Worm (Caenorhabditis elegans) whole organism, L4 larva: ENCODE data around the gene srh-27.
A peak's percentile ranks its signal among the peaks of the same experiment; 100 is the strongest.

ENCODE experiments used
- F10B5.3 ChIP-seq: sonication (generic microtip); optimal IDR thresholded peaks from 2 replicates; lab custom pipeline; 2016; ENCODE audit warnings: mild to moderate bottlenecking, missing genetic modification characterization, missing compliant biosample characterization
- F37D6.2 ChIP-seq: sonication (generic microtip); optimal IDR thresholded peaks from 2 replicates; lab custom pipeline; 2016; ENCODE audit warnings: mild to moderate bottlenecking, missing genetic modification characterization, missing compliant biosample characterization
- F44E2.7 ChIP-seq: fragments of 200-800 bp; sonication (Bioruptor generic); IDR thresholded peaks from 2 replicates; pipeline ENCODE4 v2.1.2; 2022; ENCODE audit warnings: missing genetic modification characterization, missing compliant biosample characterization
- T20F7.1 ChIP-seq: fragments of 200-800 bp; sonication (Bioruptor generic); optimal IDR thresholded peaks from 2 replicates; lab custom pipeline; 2018; ENCODE audit warnings: mild to moderate bottlenecking, missing genetic modification characterization, missing compliant biosample characterization
- T26A8.4 ChIP-seq: fragments of 200-800 bp; sonication (Bioruptor generic); IDR thresholded peaks from 2 replicates; pipeline ENCODE4 v1.3.6; 2022; ENCODE audit warnings: missing genetic modification characterization, missing compliant biosample characterization
- Y48G9A.11 ChIP-seq: fragments of 200-800 bp; sonication (Bioruptor generic); IDR thresholded peaks from 2 replicates; pipeline ENCODE4 v1.3.6; 2022; ENCODE audit warnings: missing genetic modification reagents, missing genetic modification characterization, missing compliant biosample characterization
- ZK546.5 ChIP-seq, 2 experiments: sonication (generic microtip); optimal IDR thresholded peaks; 2 replicates each; lab custom pipeline; 2017; ENCODE audit warnings: missing biosample characterization in 2 of 2, missing genetic modification characterization in 2 of 2
- aha-1 ChIP-seq: fragments of 150-350 bp; peaks from one replicate; lab custom pipeline; 2014; ENCODE audit warnings: missing biosample characterization, missing genetic modification characterization
- ama-1 ChIP-seq: fragments of 150-350 bp; optimal IDR thresholded peaks from 2 replicates; lab custom pipeline; 2014; ENCODE audit warnings: inconsistent platforms, mixed read lengths
- arid-1 ChIP-seq: fragments of 200-800 bp; sonication (Bioruptor generic); conservative IDR thresholded peaks from 2 replicates; pipeline ENCODE4 v1.3.6; 2022; ENCODE audit warnings: missing genetic modification reagents, missing genetic modification characterization, missing compliant biosample characterization
- ceh-20 ChIP-seq: fragments of 200-800 bp; sonication (Bioruptor generic); IDR thresholded peaks from 2 replicates; pipeline ENCODE4 v1.3.6; 2022; ENCODE audit warnings: missing genetic modification reagents, missing genetic modification characterization, missing compliant biosample characterization
- ceh-28 ChIP-seq: fragments of 150-350 bp; optimal IDR thresholded peaks from 2 replicates; lab custom pipeline; 2014; ENCODE audit warnings: missing biosample characterization, missing genetic modification reagents, missing genetic modification characterization
- ceh-32 ChIP-seq: sonication (generic microtip); optimal IDR thresholded peaks from 2 replicates; lab custom pipeline; 2016; ENCODE audit warnings: mild to moderate bottlenecking, missing genetic modification characterization, missing compliant biosample characterization; ENCODE audit not compliant: poor library complexity
- ctbp-1 ChIP-seq: fragments of 200-800 bp; sonication (Bioruptor generic); IDR thresholded peaks from 2 replicates; pipeline ENCODE4 v1.3.6; 2022; ENCODE audit warnings: missing genetic modification reagents, missing genetic modification characterization, missing compliant biosample characterization
- dmd-9 ChIP-seq: fragments of 200-800 bp; sonication (Bioruptor generic); IDR thresholded peaks from 2 replicates; pipeline ENCODE4 v1.3.6; 2022; ENCODE audit warnings: missing genetic modification reagents, missing genetic modification characterization, missing compliant biosample characterization
- dpl-1 ChIP-seq: fragments of 150-350 bp; optimal IDR thresholded peaks from 2 replicates; lab custom pipeline; 2014; ENCODE audit warnings: missing biosample characterization, missing genetic modification reagents, missing genetic modification characterization
- egl-27 ChIP-seq: sonication (generic microtip); optimal IDR thresholded peaks from 3 replicates; lab custom pipeline; 2017; ENCODE audit warnings: missing biosample characterization, missing genetic modification reagents, missing genetic modification characterization
- fos-1 ChIP-seq: fragments of 150-350 bp; optimal IDR thresholded peaks from 2 replicates; lab custom pipeline; 2014; ENCODE audit warnings: missing biosample characterization, missing genetic modification characterization
- gei-8 ChIP-seq: fragments of 200-800 bp; sonication (Bioruptor generic); optimal IDR thresholded peaks from 2 replicates; lab custom pipeline; 2018; ENCODE audit warnings: mild to moderate bottlenecking, missing genetic modification characterization, missing compliant biosample characterization
- hlh-30 ChIP-seq: sonication (generic microtip); optimal IDR thresholded peaks from 2 replicates; lab custom pipeline; 2017; ENCODE audit warnings: antibody characterized with exemption, mild to moderate bottlenecking, missing genetic modification characterization, missing compliant biosample characterization; ENCODE audit not compliant: insufficient read depth
- lin-1 ChIP-seq: fragments of 200-800 bp; sonication (Bioruptor generic); IDR thresholded peaks from 2 replicates; pipeline ENCODE4 v1.3.6; 2022; ENCODE audit warnings: missing genetic modification reagents, missing genetic modification characterization, missing compliant biosample characterization
- lin-15B ChIP-seq: fragments of 150-350 bp; sonication (generic microtip); optimal IDR thresholded peaks from 3 replicates; lab custom pipeline; 2014; ENCODE audit warnings: missing biosample characterization, missing genetic modification characterization
- lin-38 ChIP-seq: fragments of 200-800 bp; sonication (Bioruptor generic); IDR thresholded peaks from 2 replicates; pipeline ENCODE4 v1.3.6; 2022; ENCODE audit warnings: missing genetic modification reagents, missing genetic modification characterization, missing compliant biosample characterization
- lsy-2 ChIP-seq, 2 experiments: fragments of 150-350 bp in 1 of 2; sonication (generic microtip) in 1 of 2; optimal IDR thresholded peaks; 2 replicates each; lab custom pipeline; 2014 to 2017; ENCODE audit warnings: missing biosample characterization in 2 of 2, missing genetic modification characterization in 2 of 2
- mdl-1 ChIP-seq, 2 experiments: fragments of 150-350 bp in 1 of 2; sonication (generic microtip) in 1 of 2; optimal IDR thresholded peaks; 2 replicates each; lab custom pipeline; 2014 to 2017; ENCODE audit warnings: missing biosample characterization in 2 of 2, missing genetic modification characterization in 2 of 2
- nhr-10 ChIP-seq: fragments of 150-350 bp; optimal IDR thresholded peaks from 2 replicates; lab custom pipeline; 2014; ENCODE audit warnings: missing biosample characterization, missing genetic modification characterization
- nhr-102 ChIP-seq: sonication (generic microtip); optimal IDR thresholded peaks from 2 replicates; lab custom pipeline; 2016; ENCODE audit warnings: mild to moderate bottlenecking, missing genetic modification characterization, moderate library complexity, missing compliant biosample characterization
- nhr-25 ChIP-seq: sonication (generic microtip); optimal IDR thresholded peaks from 2 replicates; lab custom pipeline; 2017; ENCODE audit warnings: missing genetic modification characterization, mild to moderate bottlenecking, missing compliant biosample characterization, antibody characterized with exemption, moderate library complexity, borderline replicate concordance; ENCODE audit not compliant: insufficient read depth
- nhr-28 ChIP-seq: fragments of 150-350 bp; optimal IDR thresholded peaks from 2 replicates; lab custom pipeline; 2014; ENCODE audit warnings: missing biosample characterization, missing genetic modification characterization
- nhr-6 ChIP-seq: fragments of 150-350 bp; optimal IDR thresholded peaks from 2 replicates; lab custom pipeline; 2014; ENCODE audit warnings: missing biosample characterization, missing genetic modification characterization
- nhr-77 ChIP-seq: fragments of 150-350 bp; optimal IDR thresholded peaks from 2 replicates; lab custom pipeline; 2014; ENCODE audit warnings: missing biosample characterization, missing genetic modification characterization
- php-3 ChIP-seq: fragments of 200-800 bp; sonication (Bioruptor generic); IDR thresholded peaks from 2 replicates; pipeline ENCODE4 v1.3.6; 2022; ENCODE audit warnings: missing genetic modification reagents, missing genetic modification characterization, missing compliant biosample characterization
- saeg-2 ChIP-seq: fragments of 200-800 bp; sonication (Bioruptor generic); IDR thresholded peaks from 2 replicates; pipeline ENCODE4 v1.3.6; 2022; ENCODE audit warnings: missing genetic modification reagents, missing genetic modification characterization, missing compliant biosample characterization
- sdz-12 ChIP-seq: fragments of 200-800 bp; sonication (Bioruptor generic); optimal IDR thresholded peaks from 2 replicates; lab custom pipeline; 2018; ENCODE audit warnings: mild to moderate bottlenecking, missing genetic modification characterization, missing compliant biosample characterization
- snpc-1.2 ChIP-seq: fragments of 200-800 bp; sonication (Bioruptor generic); IDR thresholded peaks from 2 replicates; pipeline ENCODE4 v1.3.6; 2022; ENCODE audit warnings: missing genetic modification reagents, missing genetic modification characterization, missing compliant biosample characterization
- spr-1 ChIP-seq: sonication (generic microtip); optimal IDR thresholded peaks from 2 replicates; lab custom pipeline; 2016; ENCODE audit warnings: mild to moderate bottlenecking, missing genetic modification characterization, missing compliant biosample characterization
- spr-3 ChIP-seq: fragments of 200-800 bp; sonication (Bioruptor generic); optimal IDR thresholded peaks from 2 replicates; lab custom pipeline; 2018; ENCODE audit warnings: mild to moderate bottlenecking, missing genetic modification characterization, missing compliant biosample characterization
- unc-130 ChIP-seq: sonication (generic microtip); optimal IDR thresholded peaks from 2 replicates; lab custom pipeline; 2016; ENCODE audit warnings: missing genetic modification reagents, missing genetic modification characterization, missing compliant biosample characterization
- unc-62 ChIP-seq, 3 experiments: fragments of 150-350 bp in 1 of 3; sonication (generic microtip); optimal IDR thresholded peaks in 2 of 3; peaks in 1 of 3; 1 replicate in 1 of 3; 2 replicates in 2 of 3; lab custom pipeline; 2014 to 2017; ENCODE audit warnings: missing biosample characterization in 3 of 3, missing genetic modification characterization in 3 of 3, missing genetic modification reagents in 3 of 3, missing genotype in 1 of 3
- zag-1 ChIP-seq: fragments of 150-350 bp; optimal IDR thresholded peaks from 2 replicates; lab custom pipeline; 2014; ENCODE audit warnings: missing biosample characterization, missing genetic modification characterization
- zfp-2 ChIP-seq: sonication (generic microtip); optimal IDR thresholded peaks from 2 replicates; lab custom pipeline; 2016; ENCODE audit warnings: mild to moderate bottlenecking, missing genetic modification characterization, missing compliant biosample characterization
- zip-11 ChIP-seq: fragments of 200-800 bp; sonication (Bioruptor generic); IDR thresholded peaks from 2 replicates; pipeline ENCODE4 v1.3.6; 2022; ENCODE audit warnings: missing genetic modification characterization, missing compliant biosample characterization
- ztf-7 ChIP-seq: fragments of 150-350 bp; optimal IDR thresholded peaks from 2 replicates; lab custom pipeline; 2014; ENCODE audit warnings: missing biosample characterization, missing genetic modification characterization

srh-27 gene

ce11 chrII:12459422-12459821 is 11.1 kb downstream of the srh-27 start, which contains the start of gene tag-281 (continued):
- TF ChIP-seq spr-3 (GFP tag; lab: Kevin White, UChicago): no peak
- no peak for TF ChIP-seq F44E2.7 (GFP tag; lab: Robert Waterston, UW)
- TF ChIP-seq zag-1: no peak
- no peak for TF ChIP-seq T20F7.1 (GFP tag; lab: Kevin White, UChicago)
- peak; percentile 41; the same call in 1 of the 2 replicates for TF ChIP-seq T26A8.4 (GFP tag; lab: Robert Waterston, UW)
- no peak for TF ChIP-seq sdz-12 (GFP tag; lab: Kevin White, UChicago)
- TF ChIP-seq ZK546.5 (tag; optimal IDR thresholded peaks at IDR 0.05; lab: Kevin White, UChicago): no peak
- no peak for TF ChIP-seq snpc-1.2 (GFP tag; lab: Robert Waterston, UW)
- TF ChIP-seq dmd-9 (GFP tag; lab: Robert Waterston, UW): 0 out of 2 replicates have a peak, but pooled peaks have one; percentile 50
- TF ChIP-seq, all 104 proteins: peak for 20

ce11 chrII:12460602-12461453 is 12.5 kb downstream of the srh-27 start, which contains the start of gene tag-280:
TSS of gene tag-280 (plus strand) at chrII:12460652.
- TF ChIP-seq ceh-32 (tag; lab: Kevin White, UChicago) (no peak), unc-62 (GFP tag; optimal IDR thresholded peaks at IDR 0.05 in 1 of 2; lab: Kevin White, UChicago) (peak in 1 of 2 experiments; percentile 74), unc-62 (tag; optimal IDR thresholded peaks at IDR 0.05; lab: Kevin White, UChicago) (no peak), nhr-25 (tag; lab: Kevin White, UChicago) (no peak), lin-38 (peak; percentile 31; the same call in 1 of the 2 replicates), nhr-28 (tag; lab: Kevin White, UChicago) (no peak), nhr-102 (tag; lab: Kevin White, UChicago) (no peak), ZK546.5 (tag; optimal IDR thresholded peaks at IDR 0.05; lab: Kevin White, UChicago) (no peak), Y48G9A.11 (0 out of 2 replicates have a peak, but pooled peaks have one; percentile 11), lin-15B (no peak)

- TF ChIP-seq ceh-28 (tag; lab: Kevin White, UChicago): no peak
- no peak for TF ChIP-seq ctbp-1 (GFP tag; lab: Robert Waterston, UW)
- no peak for TF ChIP-seq arid-1
- TF ChIP-seq nhr-77 (tag; lab: Kevin White, UChicago): no peak
- TF ChIP-seq F10B5.3 (tag; lab: Kevin White, UChicago): no peak
- TF ChIP-seq zfp-2 (tag; lab: Kevin White, UChicago): no peak
- TF ChIP-seq gei-8 (GFP tag; lab: Kevin White, UChicago): no peak
- TF ChIP-seq F37D6.2 (tag; lab: Kevin White, UChicago): no peak
- TF ChIP-seq sdz-12 (GFP tag; lab: Kevin White, UChicago): no peak
- TF ChIP-seq egl-27 (tag; lab: Kevin White, UChicago): no peak
- no peak for TF ChIP-seq nhr-10
- TF ChIP-seq ama-1 (lab: Kevin White, UChicago): no peak
- no peak for TF ChIP-seq aha-1 (tag; lab: Kevin White, UChicago)
- TF ChIP-seq, all 104 proteins: peak for 0
Observed at ce11 chrII:12462244-12462643, 13.9 kb downstream of the srh-27 start, which contains the start of gene F15A4.2. TSS of gene F15A4.2 (plus strand) at chrII:12462544.

- TF ChIP-seq F44E2.7 (GFP tag; lab: Robert Waterston, UW) (no peak), mdl-1 (tag; optimal IDR thresholded peaks at IDR 0.05; lab: Kevin White, UChicago) (no peak), fos-1 (tag; lab: Kevin White, UChicago) (no peak), ztf-7 (tag; lab: Kevin White, UChicago) (no peak), hlh-30 (tag; lab: Kevin White, UChicago) (no peak), Y48G9A.11 (no peak), gei-8 (GFP tag; lab: Kevin White, UChicago) (no peak), ceh-20 (no peak), spr-3 (GFP tag; lab: Kevin White, UChicago) (no peak), lin-1 (GFP tag; lab: Robert Waterston, UW) (no peak), unc-130 (no peak), php-3 (GFP tag; lab: Robert Waterston, UW) (no peak), zip-11 (GFP tag; lab: Robert Waterston, UW) (no peak), ctbp-1 (GFP tag; lab: Robert Waterston, UW) (no peak), nhr-28 (tag; lab: Kevin White, UChicago) (no peak), nhr-6 (tag; lab: Kevin White, UChicago) (no peak), saeg-2 (no peak), dpl-1 (GFP tag; lab: Kevin White, UChicago) (no peak), lsy-2 (tag; optimal IDR thresholded peaks at IDR 0.05; lab: Kevin White, UChicago) (no peak), spr-1 (tag; lab: Kevin White, UChicago) (no peak)
- TF ChIP-seq, all 104 proteins: peak for 0
Observed at ce11 chrII:12465557-12465956, 17.2 kb downstream of the srh-27 start, which contains the start of gene sre-37. TSS of gene sre-37 (plus strand) at chrII:12465857.
